Worm (Caenorhabditis elegans) whole organism, L3 larva: ENCODE results near the gene F47B8.10.

Experiments
- aly-2 ChIP-seq: fragments of 150-350 bp; optimal IDR thresholded peaks from 2 replicates; lab custom pipeline; 2014; ENCODE audit warnings: missing biosample characterization, missing genetic modification characterization
- ama-1 ChIP-seq: fragments of 150-350 bp; optimal IDR thresholded peaks from 2 replicates; lab custom pipeline; 2018
- ceh-16 ChIP-seq: sonication (generic microtip); optimal IDR thresholded peaks from 2 replicates; lab custom pipeline; 2017; ENCODE audit warnings: missing biosample characterization, missing genetic modification characterization
- ceh-28 ChIP-seq: fragments of 150-350 bp; optimal IDR thresholded peaks from 2 replicates; lab custom pipeline; 2014; ENCODE audit warnings: missing biosample characterization, missing genetic modification reagents, missing genetic modification characterization
- ceh-9 ChIP-seq: sonication (generic microtip); optimal IDR thresholded peaks from 2 replicates; lab custom pipeline; 2018; ENCODE audit warnings: missing biosample characterization, missing genetic modification characterization
- egl-27 ChIP-seq: sonication (generic microtip); optimal IDR thresholded peaks from 4 replicates; lab custom pipeline; 2017; ENCODE audit warnings: missing biosample characterization, missing genetic modification reagents, missing genetic modification characterization
- egl-5 ChIP-seq: fragments of 150-350 bp; optimal IDR thresholded peaks from 2 replicates; lab custom pipeline; 2017; ENCODE audit warnings: missing biosample characterization, missing genetic modification reagents, missing genetic modification characterization, inconsistent platforms
- elt-1 ChIP-seq: fragments of 150-350 bp; optimal IDR thresholded peaks from 2 replicates; lab custom pipeline; 2014; ENCODE audit warnings: missing biosample characterization, missing genetic modification characterization
- elt-2 ChIP-seq: sonication (generic microtip); optimal IDR thresholded peaks from 2 replicates; lab custom pipeline; 2016; ENCODE audit warnings: missing genetic modification reagents, mild to moderate bottlenecking, missing genetic modification characterization, missing compliant biosample characterization
- elt-3 ChIP-seq, 3 experiments: fragments of 150-350 bp in 1 of 3; sonication (generic microtip) in 2 of 3; optimal IDR thresholded peaks; 2 replicates in 2 of 3; 4 replicates in 1 of 3; lab custom pipeline; 2014 to 2017; ENCODE audit warnings: missing biosample characterization in 3 of 3, missing genetic modification characterization in 3 of 3
- eor-1 ChIP-seq, 2 experiments: fragments of 150-350 bp; optimal IDR thresholded peaks; 2 replicates each; lab custom pipeline; 2014 to 2018; ENCODE audit warnings: missing biosample characterization in 2 of 2, missing genetic modification characterization in 2 of 2
- fkh-2 ChIP-seq: fragments of 150-350 bp; optimal IDR thresholded peaks from 2 replicates; lab custom pipeline; 2014; ENCODE audit warnings: missing biosample characterization, missing genetic modification reagents, missing genetic modification characterization
- hmg-11 ChIP-seq: sonication (generic microtip); optimal IDR thresholded peaks from 2 replicates; lab custom pipeline; 2016; ENCODE audit warnings: missing genetic modification characterization, missing compliant biosample characterization
- jun-1 ChIP-seq: fragments of 150-350 bp; optimal IDR thresholded peaks from 2 replicates; lab custom pipeline; 2014; ENCODE audit warnings: missing biosample characterization, missing genetic modification reagents, missing genetic modification characterization
- lin-15B ChIP-seq: fragments of 150-350 bp; optimal IDR thresholded peaks from 2 replicates; lab custom pipeline; 2014; ENCODE audit warnings: missing biosample characterization, missing genetic modification characterization
- lin-39 ChIP-seq: fragments of 150-350 bp; optimal IDR thresholded peaks from 2 replicates; lab custom pipeline; 2018; ENCODE audit warnings: missing biosample characterization, missing genetic modification reagents, missing genetic modification characterization
- lsy-12 ChIP-seq: sonication (generic microtip); optimal IDR thresholded peaks from 2 replicates; lab custom pipeline; 2016; ENCODE audit warnings: mild to moderate bottlenecking, missing genetic modification characterization, missing compliant biosample characterization
- mml-1 ChIP-seq: fragments of 150-350 bp; sonication (generic microtip); optimal IDR thresholded peaks from 3 replicates; lab custom pipeline; 2014; ENCODE audit warnings: missing biosample characterization, missing genetic modification characterization
- nfya-1 ChIP-seq: sonication (generic microtip); optimal IDR thresholded peaks from 2 replicates; lab custom pipeline; 2017; ENCODE audit warnings: missing genetic modification characterization, mild to moderate bottlenecking, missing compliant biosample characterization, antibody characterized with exemption, moderate library complexity; ENCODE audit not compliant: insufficient read depth
- nhr-11 ChIP-seq: fragments of 150-350 bp; optimal IDR thresholded peaks from 2 replicates; lab custom pipeline; 2014; ENCODE audit warnings: missing biosample characterization, missing genetic modification characterization
- nhr-12 ChIP-seq: fragments of 150-350 bp; optimal IDR thresholded peaks from 2 replicates; lab custom pipeline; 2014; ENCODE audit warnings: missing biosample characterization, missing genetic modification characterization
- nhr-23 ChIP-seq: fragments of 150-350 bp; optimal IDR thresholded peaks from 2 replicates; lab custom pipeline; 2014; ENCODE audit warnings: missing biosample characterization, missing genetic modification reagents, missing genetic modification characterization
- nhr-237 ChIP-seq: fragments of 150-350 bp; optimal IDR thresholded peaks from 2 replicates; lab custom pipeline; 2014; ENCODE audit warnings: missing biosample characterization, missing genetic modification characterization
- nhr-25 ChIP-seq: sonication (generic microtip); optimal IDR thresholded peaks from 2 replicates; lab custom pipeline; 2017; ENCODE audit warnings: missing biosample characterization, missing genetic modification characterization
- nhr-43 ChIP-seq: sonication (generic microtip); optimal IDR thresholded peaks from 2 replicates; lab custom pipeline; 2016; ENCODE audit warnings: mild to moderate bottlenecking, missing genetic modification characterization, missing compliant biosample characterization; ENCODE audit not compliant: poor library complexity, severe bottlenecking
- nhr-67 ChIP-seq: fragments of 150-350 bp; optimal IDR thresholded peaks from 2 replicates; lab custom pipeline; 2014; ENCODE audit warnings: missing biosample characterization, missing genetic modification characterization
- nhr-76 ChIP-seq: fragments of 150-350 bp; sonication (generic microtip); optimal IDR thresholded peaks from 5 replicates; lab custom pipeline; 2014; ENCODE audit warnings: missing biosample characterization, missing genetic modification characterization
- pha-4 ChIP-seq: fragments of 150-350 bp; optimal IDR thresholded peaks from 2 replicates; lab custom pipeline; 2014; ENCODE audit warnings: missing biosample characterization, missing genetic modification reagents, missing genetic modification characterization
- sea-2 ChIP-seq: fragments of 150-350 bp; sonication (generic microtip); optimal IDR thresholded peaks from 4 replicates; lab custom pipeline; 2014; ENCODE audit warnings: missing biosample characterization, missing genetic modification reagents, missing genetic modification characterization
- snpc-4 ChIP-seq: fragments of 150-350 bp; optimal IDR thresholded peaks from 2 replicates; lab custom pipeline; 2014; ENCODE audit warnings: missing biosample characterization, missing genetic modification characterization
- tbx-2 ChIP-seq: sonication (generic microtip); optimal IDR thresholded peaks from 2 replicates; lab custom pipeline; 2016; ENCODE audit warnings: mild to moderate bottlenecking, missing genetic modification characterization, missing compliant biosample characterization
- unc-39 ChIP-seq: sonication (generic microtip); optimal IDR thresholded peaks from 4 replicates; lab custom pipeline; 2017; ENCODE audit warnings: missing biosample characterization, missing genetic modification characterization
- unc-62 ChIP-seq: fragments of 150-350 bp; sonication (generic microtip); optimal IDR thresholded peaks from 4 replicates; lab custom pipeline; 2014; ENCODE audit warnings: missing biosample characterization, missing genetic modification reagents, missing genetic modification characterization
- zag-1 ChIP-seq: fragments of 150-350 bp; optimal IDR thresholded peaks from 2 replicates; lab custom pipeline; 2014; ENCODE audit warnings: missing biosample characterization, missing genetic modification characterization
- ztf-11 ChIP-seq: fragments of 150-350 bp; optimal IDR thresholded peaks from 2 replicates; lab custom pipeline; 2014; ENCODE audit warnings: missing biosample characterization, missing genetic modification characterization
- ztf-4 ChIP-seq: fragments of 150-350 bp; optimal IDR thresholded peaks from 2 replicates; lab custom pipeline; 2014; ENCODE audit warnings: missing biosample characterization, missing genetic modification characterization

The F47B8.10 gene

ce11 chrV:14355738-14356368 is 14.1 kb downstream of the F47B8.10 start, which contains the start of gene cyn-1 (continued):
- peak; percentile 88 for TF ChIP-seq lin-15B (tag; lab: Kevin White, UChicago)
- peak; percentile 86 for TF ChIP-seq snpc-4 (tag; lab: Kevin White, UChicago)
- peak; percentile 76 for TF ChIP-seq nhr-43
- TF ChIP-seq lsy-12 (tag; lab: Kevin White, UChicago): peak; percentile 77
- no peak for TF ChIP-seq nhr-67 (tag; lab: Kevin White, UChicago)
- TF ChIP-seq nhr-237 (tag; lab: Kevin White, UChicago): no peak
- peak; percentile 28 for TF ChIP-seq lin-39 (tag; lab: Kevin White, UChicago)
- TF ChIP-seq aly-2 (tag; lab: Kevin White, UChicago): no peak
- TF ChIP-seq elt-3 (tag; optimal IDR thresholded peaks at IDR 0.05; lab: Kevin White, UChicago): no peak
- TF ChIP-seq ceh-16 (tag; lab: Kevin White, UChicago): no peak
- TF ChIP-seq, all 47 proteins: peak for 19

- peak; percentile 86 for TF ChIP-seq nfya-1 (tag; lab: Kevin White, UChicago)
Observed at ce11 chrV:14357347-14357746, 15.6 kb downstream of the F47B8.10 start.

- TF ChIP-seq elt-2 (tag; lab: Kevin White, UChicago): peak; percentile 11
- no peak for TF ChIP-seq zag-1 (tag; lab: Kevin White, UChicago)
- no peak for TF ChIP-seq egl-5 (tag; lab: Kevin White, UChicago)
- no peak for TF ChIP-seq ceh-16 (tag; lab: Kevin White, UChicago)
- no peak for TF ChIP-seq nhr-23
- TF ChIP-seq snpc-4 (tag; lab: Kevin White, UChicago): peak; percentile 77
- peak; percentile 14 for TF ChIP-seq nfya-1 (tag; lab: Kevin White, UChicago)
Observed at ce11 chrV:14358577-14358976, 16.8 kb downstream of the F47B8.10 start, which contains the start of gene Y49A3A.4. Y49A3A.4 (minus strand) TSS chrV:14358890.

ce11 chrV:14361973-14362372 is 20.2 kb downstream of the F47B8.10 start:
- TF ChIP-seq nhr-25 (no peak), unc-62 (GFP tag; lab: Kevin White, UChicago) (no peak), mml-1 (no peak), elt-3 (tag; optimal IDR thresholded peaks at IDR 0.05; lab: Kevin White, UChicago) (no peak), nhr-12 (tag; lab: Kevin White, UChicago) (no peak), fkh-2 (tag; lab: Kevin White, UChicago) (no peak), elt-1 (tag; lab: Kevin White, UChicago) (no peak), ceh-9 (tag; lab: Kevin White, UChicago) (no peak), nfya-1 (tag; lab: Kevin White, UChicago) (no peak), sea-2 (no peak), eor-1 (tag; optimal IDR thresholded peaks at IDR 0.05; lab: Kevin White, UChicago) (no peak), pha-4 (tag; lab: Kevin White, UChicago) (no peak), zag-1 (tag; lab: Kevin White, UChicago) (no peak), ceh-28 (tag; lab: Kevin White, UChicago) (no peak), ztf-4 (tag; lab: Kevin White, UChicago) (no peak), nhr-11 (tag; lab: Kevin White, UChicago) (no peak), elt-2 (tag; lab: Kevin White, UChicago) (no peak), nhr-23 (no peak), nhr-76 (tag; lab: Kevin White, UChicago) (no peak)

ce11 chrV:14364586-14365248 is 22.9 kb downstream of the F47B8.10 start:
- TF ChIP-seq ama-1 (lab: Kevin White, UChicago) (peak; percentile 35), nhr-23 (peak; percentile 14), unc-39 (tag; lab: Kevin White, UChicago) (no peak), nhr-43 (peak; percentile 46), ztf-11 (tag; lab: Kevin White, UChicago) (peak; percentile 33), nfya-1 (tag; lab: Kevin White, UChicago) (peak; percentile 100), tbx-2 (tag; lab: Kevin White, UChicago) (no peak), nhr-25 (peak; percentile 88), lin-39 (tag; lab: Kevin White, UChicago) (peak; percentile 47), lin-15B (tag; lab: Kevin White, UChicago) (no peak), hmg-11 (tag; lab: Kevin White, UChicago) (peak; percentile 66), nhr-12 (tag; lab: Kevin White, UChicago) (no peak), jun-1 (tag; lab: Kevin White, UChicago) (no peak), egl-27 (tag; lab: Kevin White, UChicago) (no peak), lsy-12 (tag; lab: Kevin White, UChicago) (peak; percentile 29)
